Fruit fly (Drosophila melanogaster): ENCODE data around the gene COX7B.

COX7B gene

dm6 chr3L:17425132-17425713 lies at the start of gene COX7B, which contains the start of gene Sec3:
Gene COX7B, plus strand, starts transcription at chr3L:17425477.
Gene Sec3, minus strand, starts transcription at chr3L:17425217.
- TF ChIP-seq CG32121 (GFP tag; IDR thresholded peaks at IDR 0.05): peak; percentile 43; the same call in 1 of the 2 replicates
- peak; percentile 45 for TF ChIP-seq CG17806 (tag; optimal IDR thresholded peaks at IDR 0.05)
- TF ChIP-seq CG8159 (tag; optimal IDR thresholded peaks at IDR 0.05): peak; percentile 64
- peak; percentile 19 for TF ChIP-seq CG8301 (tag; optimal IDR thresholded peaks at IDR 0.05)
- peak; percentile 40 for TF ChIP-seq CG34367 (tag; optimal IDR thresholded peaks at IDR 0.05)
- no peak for TF ChIP-seq CG10348 (GFP tag; IDR thresholded peaks at IDR 0.05)
- peak; percentile 58 for TF ChIP-seq CG15710 (tag; optimal IDR thresholded peaks at IDR 0.05)
- no peak for TF ChIP-seq rn (GFP tag; IDR thresholded peaks at IDR 0.05)
- no peak for TF ChIP-seq CG13204 (GFP tag; optimal IDR thresholded peaks at IDR 0.05)
- peak; percentile 17 for TF ChIP-seq CG14655 (GFP tag; optimal IDR thresholded peaks at IDR 0.05)
- TF ChIP-seq EcR (GFP tag; optimal IDR thresholded peaks at IDR 0.05): peak; percentile 8
- TF ChIP-seq gl (tag; optimal IDR thresholded peaks at IDR 0.05): no peak
- 0 out of 3 replicates have a peak, but pooled peaks have one; percentile 8 for TF ChIP-seq fd96Ca (GFP tag; IDR thresholded peaks at IDR 0.05)
- TF ChIP-seq Pif1A (GFP tag; optimal IDR thresholded peaks at IDR 0.05): peak; percentile 42
- no peak for TF ChIP-seq Ets98B (GFP tag; IDR thresholded peaks at IDR 0.05)
- no peak for TF ChIP-seq D1 (tag; optimal IDR thresholded peaks at IDR 0.05)
- TF ChIP-seq CG9948 (tag; optimal IDR thresholded peaks at IDR 0.05): peak; percentile 32
- peak; percentile 43 for TF ChIP-seq Snoo (tag; optimal IDR thresholded peaks at IDR 0.05)
- TF ChIP-seq CG12605 (GFP tag; IDR thresholded peaks at IDR 0.05): 0 out of 2 replicates have a peak, but pooled peaks have one; percentile 9
- peak; percentile 21 for TF ChIP-seq Pif1B (GFP tag; optimal IDR thresholded peaks at IDR 0.05)
- TF ChIP-seq CG4496 (GFP tag; IDR thresholded peaks at IDR 0.05): 0 out of 3 replicates have a peak, but pooled peaks have one; percentile 45

- TF ChIP-seq Ets98B (GFP tag; IDR thresholded peaks at IDR 0.05) (peak; percentile 58; the same call in 1 of the 2 replicates), CG13204 (GFP tag; optimal IDR thresholded peaks at IDR 0.05) (peak; percentile 35), EcR (GFP tag; optimal IDR thresholded peaks at IDR 0.05) (peak; percentile 38), Pif1B (GFP tag; optimal IDR thresholded peaks at IDR 0.05) (peak; percentile 38), CG9948 (tag; optimal IDR thresholded peaks at IDR 0.05) (no peak), CG10348 (GFP tag; IDR thresholded peaks at IDR 0.05) (no peak), gl (tag; optimal IDR thresholded peaks at IDR 0.05) (no peak), CG17806 (tag; optimal IDR thresholded peaks at IDR 0.05) (no peak), CG4496 (GFP tag; IDR thresholded peaks at IDR 0.05) (peak; percentile 51; the same call in 2 of the 3 replicates), CG8159 (tag; optimal IDR thresholded peaks at IDR 0.05) (no peak), CG12605 (GFP tag; IDR thresholded peaks at IDR 0.05) (no peak)
Observed at dm6 chr3L:17379311-17379710, 46.0 kb upstream of the COX7B start, which contains the start of gene Cad74A. Gene Cad74A, minus strand, starts transcription at chr3L:17379530.

- TF ChIP-seq Pif1A (GFP tag; optimal IDR thresholded peaks at IDR 0.05) (no peak), rn (GFP tag; IDR thresholded peaks at IDR 0.05) (no peak), EcR (GFP tag; optimal IDR thresholded peaks at IDR 0.05) (no peak), CG8301 (tag; optimal IDR thresholded peaks at IDR 0.05) (no peak), D1 (tag; optimal IDR thresholded peaks at IDR 0.05) (no peak), CG9948 (tag; optimal IDR thresholded peaks at IDR 0.05) (no peak), CG15710 (tag; optimal IDR thresholded peaks at IDR 0.05) (no peak), CG8159 (tag; optimal IDR thresholded peaks at IDR 0.05) (no peak), Pif1B (GFP tag; optimal IDR thresholded peaks at IDR 0.05) (no peak), CG34367 (tag; optimal IDR thresholded peaks at IDR 0.05) (no peak), fd96Ca (GFP tag; IDR thresholded peaks at IDR 0.05) (no peak), CG4496 (GFP tag; IDR thresholded peaks at IDR 0.05) (no peak), CG17806 (tag; optimal IDR thresholded peaks at IDR 0.05) (no peak), CG13204 (GFP tag; optimal IDR thresholded peaks at IDR 0.05) (no peak), CG32121 (GFP tag; IDR thresholded peaks at IDR 0.05) (no peak)
Observed at dm6 chr3L:17381990-17382389, 43.3 kb upstream of the COX7B start.

DNA sequence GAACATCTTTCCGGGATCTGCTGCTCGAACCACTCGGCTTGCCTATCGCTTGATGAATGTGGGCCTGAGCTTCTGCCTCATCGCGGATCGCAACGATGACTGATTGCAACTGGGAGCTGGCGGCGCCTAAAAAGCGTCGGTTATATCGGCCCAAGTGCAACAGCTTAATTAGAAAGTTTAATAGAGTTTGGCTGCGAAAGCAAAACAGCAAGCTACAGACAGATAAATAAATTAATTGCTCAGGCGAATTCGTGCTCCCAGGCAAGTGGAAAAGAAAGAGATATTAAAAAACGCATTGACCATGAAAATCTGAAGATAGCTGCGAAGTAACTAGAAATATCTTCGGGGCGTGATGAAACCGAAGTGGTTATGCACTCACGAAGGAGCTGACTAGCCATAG lies 42.6 kb upstream of the COX7B start, which contains the start of gene CG13728:
CG13728 (minus strand) TSS at position 101 of the 400 bp plus-strand sequence.
- no peak for TF ChIP-seq Snoo (tag; optimal IDR thresholded peaks at IDR 0.05)
- TF ChIP-seq EcR (GFP tag; optimal IDR thresholded peaks at IDR 0.05): no peak
- no peak for TF ChIP-seq CG9948 (tag; optimal IDR thresholded peaks at IDR 0.05)
- TF ChIP-seq D1 (tag; optimal IDR thresholded peaks at IDR 0.05): no peak
- TF ChIP-seq CG32121 (GFP tag; IDR thresholded peaks at IDR 0.05): no peak
- TF ChIP-seq Ets98B (GFP tag; IDR thresholded peaks at IDR 0.05): no peak
- no peak for TF ChIP-seq CG8301 (tag; optimal IDR thresholded peaks at IDR 0.05)
- no peak for TF ChIP-seq Pif1B (GFP tag; optimal IDR thresholded peaks at IDR 0.05)
- TF ChIP-seq fd96Ca (GFP tag; IDR thresholded peaks at IDR 0.05): no peak
- TF ChIP-seq CG14655 (GFP tag; optimal IDR thresholded peaks at IDR 0.05): no peak
- no peak for TF ChIP-seq CG17806 (tag; optimal IDR thresholded peaks at IDR 0.05)
- no peak for TF ChIP-seq rn (GFP tag; IDR thresholded peaks at IDR 0.05)
- TF ChIP-seq CG15710 (tag; optimal IDR thresholded peaks at IDR 0.05): no peak
- no peak for TF ChIP-seq CG8159 (tag; optimal IDR thresholded peaks at IDR 0.05)

dm6 chr3L:17383285-17383684 lies 42.0 kb upstream of the COX7B start:
- no peak for TF ChIP-seq CG13204 (GFP tag; optimal IDR thresholded peaks at IDR 0.05)
- no peak for TF ChIP-seq CG4496 (GFP tag; IDR thresholded peaks at IDR 0.05)
- no peak for TF ChIP-seq rn (GFP tag; IDR thresholded peaks at IDR 0.05)
- no peak for TF ChIP-seq CG10348 (GFP tag; IDR thresholded peaks at IDR 0.05)
- no peak for TF ChIP-seq D1 (tag; optimal IDR thresholded peaks at IDR 0.05)
- TF ChIP-seq gl (tag; optimal IDR thresholded peaks at IDR 0.05): no peak
- no peak for TF ChIP-seq CG32121 (GFP tag; IDR thresholded peaks at IDR 0.05)
- no peak for TF ChIP-seq EcR (GFP tag; optimal IDR thresholded peaks at IDR 0.05)
- no peak for TF ChIP-seq CG17806 (tag; optimal IDR thresholded peaks at IDR 0.05)
- TF ChIP-seq Pif1B (GFP tag; optimal IDR thresholded peaks at IDR 0.05): no peak
- TF ChIP-seq CG8159 (tag; optimal IDR thresholded peaks at IDR 0.05): no peak
- TF ChIP-seq Pif1A (GFP tag; optimal IDR thresholded peaks at IDR 0.05): no peak
- TF ChIP-seq CG8301 (tag; optimal IDR thresholded peaks at IDR 0.05): no peak
- TF ChIP-seq CG12605 (GFP tag; IDR thresholded peaks at IDR 0.05): no peak
- no peak for TF ChIP-seq CG9948 (tag; optimal IDR thresholded peaks at IDR 0.05)
- TF ChIP-seq fd96Ca (GFP tag; IDR thresholded peaks at IDR 0.05): no peak
- TF ChIP-seq CG14655 (GFP tag; optimal IDR thresholded peaks at IDR 0.05): no peak
- no peak for TF ChIP-seq CG15710 (tag; optimal IDR thresholded peaks at IDR 0.05)

Measured in whole organism, pupa.